Worm (Caenorhabditis elegans) whole organism, L2 larva: ENCODE results near the gene T13H5.8.

Experiments
- C34F6.9 ChIP-seq: fragments of 150-350 bp; optimal IDR thresholded peaks from 2 replicates; lab custom pipeline; 2014; ENCODE audit warnings: missing biosample characterization, missing genetic modification characterization
- F13H6.1 ChIP-seq: sonication (generic microtip); optimal IDR thresholded peaks from 2 replicates; lab custom pipeline; 2016; ENCODE audit warnings: missing genetic modification characterization, missing compliant biosample characterization
- R02D3.7 ChIP-seq: fragments of 150-350 bp; optimal IDR thresholded peaks from 2 replicates; lab custom pipeline; 2014; ENCODE audit warnings: missing biosample characterization, missing genetic modification characterization
- ama-1 ChIP-seq: fragments of 150-350 bp; optimal IDR thresholded peaks from 2 replicates; lab custom pipeline; 2018; ENCODE audit warnings: inconsistent platforms
- blmp-1 ChIP-seq: sonication (generic microtip); optimal IDR thresholded peaks from 2 replicates; lab custom pipeline; 2017; ENCODE audit warnings: missing genetic modification characterization, mild to moderate bottlenecking, missing compliant biosample characterization, antibody characterized with exemption, moderate library complexity; ENCODE audit not compliant: insufficient read depth
- ceh-16 ChIP-seq: fragments of 150-350 bp; optimal IDR thresholded peaks from 2 replicates; lab custom pipeline; 2014; ENCODE audit warnings: missing biosample characterization, missing genetic modification characterization
- crh-2 ChIP-seq: sonication (generic microtip); optimal IDR thresholded peaks from 2 replicates; lab custom pipeline; 2017; ENCODE audit warnings: missing biosample characterization, missing genetic modification characterization
- dmd-4 ChIP-seq: sonication (generic microtip); optimal IDR thresholded peaks from 2 replicates; lab custom pipeline; 2017; ENCODE audit warnings: missing biosample characterization, missing genetic modification characterization
- elt-3 ChIP-seq: sonication (generic microtip); optimal IDR thresholded peaks from 2 replicates; lab custom pipeline; 2017; ENCODE audit warnings: missing biosample characterization, missing genetic modification characterization
- fos-1 ChIP-seq: fragments of 150-350 bp; optimal IDR thresholded peaks from 2 replicates; lab custom pipeline; 2014; ENCODE audit warnings: missing biosample characterization, missing genetic modification characterization
- lin-13 ChIP-seq: fragments of 150-350 bp; optimal IDR thresholded peaks from 2 replicates; lab custom pipeline; 2014; ENCODE audit warnings: missing biosample characterization, missing genetic modification reagents, missing genetic modification characterization
- mab-5 ChIP-seq: fragments of 150-350 bp; optimal IDR thresholded peaks from 2 replicates; lab custom pipeline; 2014; ENCODE audit warnings: missing biosample characterization, missing genetic modification characterization
- mdl-1 ChIP-seq, 2 experiments: fragments of 150-350 bp in 1 of 2; sonication (generic microtip) in 1 of 2; optimal IDR thresholded peaks; 2 replicates each; lab custom pipeline; 2017; ENCODE audit warnings: missing biosample characterization in 2 of 2, missing genetic modification characterization in 2 of 2
- nhr-11 ChIP-seq: fragments of 150-350 bp; optimal IDR thresholded peaks from 2 replicates; lab custom pipeline; 2014; ENCODE audit warnings: missing biosample characterization, missing genetic modification characterization
- nhr-12 ChIP-seq: fragments of 150-350 bp; optimal IDR thresholded peaks from 2 replicates; lab custom pipeline; 2014; ENCODE audit warnings: missing biosample characterization, missing genetic modification characterization
- nhr-129 ChIP-seq: fragments of 150-350 bp; optimal IDR thresholded peaks from 2 replicates; lab custom pipeline; 2014; ENCODE audit warnings: missing biosample characterization, missing genetic modification characterization
- nhr-21 ChIP-seq: fragments of 150-350 bp; optimal IDR thresholded peaks from 2 replicates; lab custom pipeline; 2014; ENCODE audit warnings: missing biosample characterization, missing genetic modification characterization
- nhr-23 ChIP-seq: fragments of 150-350 bp; optimal IDR thresholded peaks from 2 replicates; lab custom pipeline; 2014; ENCODE audit warnings: missing biosample characterization, missing genetic modification reagents, missing genetic modification characterization
- nhr-237 ChIP-seq: fragments of 150-350 bp; optimal IDR thresholded peaks from 2 replicates; lab custom pipeline; 2014; ENCODE audit warnings: missing biosample characterization, missing genetic modification characterization
- nhr-25 ChIP-seq: fragments of 150-350 bp; sonication (generic microtip); optimal IDR thresholded peaks from 3 replicates; lab custom pipeline; 2014; ENCODE audit warnings: missing biosample characterization, missing genetic modification characterization
- nhr-6 ChIP-seq: fragments of 150-350 bp; optimal IDR thresholded peaks from 2 replicates; lab custom pipeline; 2014; ENCODE audit warnings: missing biosample characterization, missing genetic modification characterization
- nhr-77 ChIP-seq: fragments of 150-350 bp; optimal IDR thresholded peaks from 2 replicates; lab custom pipeline; 2014; ENCODE audit warnings: missing biosample characterization, missing genetic modification characterization
- peb-1 ChIP-seq: fragments of 150-350 bp; optimal IDR thresholded peaks from 2 replicates; lab custom pipeline; 2014; ENCODE audit warnings: missing biosample characterization, missing genetic modification characterization
- sem-4 ChIP-seq: fragments of 150-350 bp; optimal IDR thresholded peaks from 2 replicates; lab custom pipeline; 2014; ENCODE audit warnings: missing biosample characterization, missing genetic modification reagents, missing genetic modification characterization
- snpc-4 ChIP-seq: fragments of 150-350 bp; optimal IDR thresholded peaks from 2 replicates; lab custom pipeline; 2014; ENCODE audit warnings: missing biosample characterization, missing genetic modification characterization
- unc-39 ChIP-seq: fragments of 150-350 bp; optimal IDR thresholded peaks from 2 replicates; lab custom pipeline; 2014; ENCODE audit warnings: missing biosample characterization, missing genetic modification characterization
- unc-55 ChIP-seq: fragments of 150-350 bp; sonication (generic microtip); optimal IDR thresholded peaks from 3 replicates; lab custom pipeline; 2014; ENCODE audit warnings: missing biosample characterization, missing genetic modification reagents, missing genetic modification characterization
- zag-1 ChIP-seq: fragments of 150-350 bp; optimal IDR thresholded peaks from 2 replicates; lab custom pipeline; 2014; ENCODE audit warnings: missing biosample characterization, missing genetic modification characterization
- ztf-11 ChIP-seq: sonication (generic microtip); optimal IDR thresholded peaks from 2 replicates; lab custom pipeline; 2017; ENCODE audit warnings: missing biosample characterization, missing genetic modification characterization
- ztf-4 ChIP-seq: fragments of 150-350 bp; optimal IDR thresholded peaks from 2 replicates; lab custom pipeline; 2014; ENCODE audit warnings: missing biosample characterization, missing genetic modification characterization

The T13H5.8 gene

DNA sequence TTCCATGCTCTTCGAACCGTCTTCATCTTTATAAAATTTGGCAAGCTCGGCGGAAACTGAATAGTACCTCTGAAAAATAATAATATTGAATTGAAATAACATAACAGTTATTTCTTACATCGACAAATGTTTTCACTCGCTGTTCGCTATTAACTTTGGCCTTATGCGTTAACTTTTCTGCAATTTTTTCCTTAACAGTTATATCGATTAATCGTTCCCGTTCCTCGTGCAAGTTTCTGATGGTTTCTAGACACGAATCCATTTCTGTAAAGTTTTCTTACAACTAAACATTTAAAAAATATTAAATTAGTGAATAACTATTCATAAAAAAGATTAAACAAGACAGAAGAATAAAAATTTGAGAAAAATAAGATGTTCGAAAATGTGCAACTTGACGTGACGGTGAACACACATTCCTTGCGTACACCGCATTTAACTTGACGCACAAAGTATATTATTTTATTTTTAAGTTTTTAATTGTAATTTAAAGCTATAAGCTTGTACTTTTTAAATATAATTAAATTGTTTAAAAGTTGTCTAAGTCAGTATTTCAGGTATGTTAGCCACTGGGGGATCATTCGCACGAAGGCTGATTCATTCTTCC, 6.9 kb downstream of the T13H5.8 start, which contains the start of the genes prp-9 and mrps-18B (continued):
- TF ChIP-seq ztf-4 (tag; lab: Kevin White, UChicago) (no peak), nhr-12 (no peak)
- TF ChIP-seq, all 48 proteins: peak for 8

DNA sequence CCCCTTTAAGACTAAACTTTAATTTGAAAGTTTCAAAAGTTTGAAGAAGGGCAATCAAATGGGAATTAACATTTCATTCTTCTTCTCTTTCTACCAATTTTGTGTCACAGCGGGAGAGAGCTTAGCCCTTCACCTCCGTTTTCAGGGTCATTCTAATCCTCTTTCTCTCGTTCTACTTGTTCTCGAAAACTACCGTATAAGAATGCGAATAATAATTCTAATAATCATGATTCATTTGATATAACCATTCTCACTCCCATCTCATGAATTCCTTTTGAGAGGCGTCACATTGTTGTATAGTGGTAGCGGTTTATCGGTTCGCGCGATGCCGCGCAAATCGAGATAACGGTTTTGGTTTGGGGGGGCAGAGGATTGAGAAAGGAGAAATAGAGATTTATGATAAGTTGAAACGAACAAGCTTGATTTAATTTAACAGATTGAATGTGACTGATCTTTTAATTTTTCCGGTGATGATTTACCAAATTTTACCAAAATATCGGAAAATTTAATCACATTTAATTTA, 10.9 kb downstream of the T13H5.8 start:
- TF ChIP-seq nhr-12 = no peak
- no peak for TF ChIP-seq elt-3 (tag; lab: Kevin White, UChicago)
- no peak for TF ChIP-seq crh-2 (tag; lab: Kevin White, UChicago)
- TF ChIP-seq C34F6.9 = no peak
- TF ChIP-seq nhr-25 (tag; lab: Kevin White, UChicago) = peak; percentile 54
- no peak for TF ChIP-seq nhr-77

DNA sequence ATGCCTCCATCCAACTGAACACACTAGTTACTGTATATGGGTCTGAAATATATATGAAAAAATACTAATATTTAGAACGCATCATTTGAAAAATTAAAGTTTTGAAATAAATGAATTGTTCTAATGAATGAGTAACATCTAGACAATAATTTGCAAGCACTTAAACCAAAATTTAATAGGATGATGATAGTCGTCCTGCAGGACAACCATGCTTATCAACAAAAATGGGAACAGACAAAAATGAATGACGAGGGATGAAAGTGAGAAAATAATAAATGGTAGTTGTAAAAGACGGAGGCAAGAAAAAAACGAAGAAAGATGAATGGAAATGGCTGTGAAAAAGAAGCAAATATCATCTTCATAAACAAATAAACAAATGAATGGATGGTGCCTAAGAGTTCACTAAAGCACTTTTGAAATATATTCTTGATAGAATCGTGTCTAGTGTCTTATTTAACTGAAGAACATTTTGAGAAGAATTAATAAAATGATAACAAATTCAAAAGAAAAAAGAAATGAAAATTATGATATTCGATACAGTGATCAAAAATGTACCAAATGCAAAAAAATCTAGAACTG, 13.0 kb downstream of the T13H5.8 start, which contains the start of gene gldi-7:
TSS of gene gldi-7 (minus strand) at position 42 of the 579 bp plus-strand sequence.
- TF ChIP-seq fos-1 (tag; lab: Kevin White, UChicago) = peak; percentile 67
- TF ChIP-seq lin-13 = no peak

DNA sequence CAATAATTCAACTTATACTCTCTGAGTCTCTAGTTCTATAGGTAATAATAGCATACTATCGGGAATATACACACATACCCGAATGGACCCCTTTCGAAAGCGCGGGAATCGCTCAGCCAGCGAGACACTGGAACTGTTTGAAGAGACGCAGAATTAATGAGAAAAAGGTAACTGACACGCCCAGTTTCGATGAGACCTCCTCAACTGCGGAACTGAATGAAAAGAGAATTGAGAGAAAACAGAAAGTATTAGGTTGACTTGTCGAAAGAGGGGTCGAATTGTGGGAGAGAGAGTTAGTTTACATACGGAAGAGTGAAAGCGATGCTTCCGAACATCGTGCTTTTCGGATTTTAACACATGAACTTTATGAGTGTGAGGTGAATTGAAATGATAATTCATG, 13.7 kb downstream of the T13H5.8 start:
- peak; percentile 28 for TF ChIP-seq blmp-1
- no peak for TF ChIP-seq dmd-4 (tag; lab: Kevin White, UChicago)
- TF ChIP-seq unc-39 (tag; lab: Kevin White, UChicago) = no peak
- TF ChIP-seq crh-2 (tag; lab: Kevin White, UChicago) = no peak
- TF ChIP-seq R02D3.7 (tag; lab: Kevin White, UChicago) = no peak
- peak; percentile 32 for TF ChIP-seq nhr-129

DNA sequence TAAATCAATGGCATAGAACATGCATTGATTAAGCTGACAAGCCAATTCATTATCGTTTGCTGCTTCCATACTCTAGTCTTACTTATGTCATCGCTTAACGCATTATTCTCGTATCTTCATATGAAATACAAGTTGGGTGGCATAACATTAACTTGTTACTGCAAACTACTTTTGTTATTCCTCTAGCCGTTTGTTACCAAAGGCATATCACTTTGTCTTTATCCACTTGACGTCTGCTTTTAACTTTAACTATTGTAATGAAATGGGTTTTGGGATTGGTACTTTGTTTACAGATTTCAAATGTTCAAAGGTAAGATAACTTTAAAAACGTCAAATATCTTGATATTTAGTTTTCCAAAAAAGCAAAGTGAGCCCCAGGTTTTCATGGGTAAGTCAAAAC, 17.8 kb downstream of the T13H5.8 start, which contains the start of gene W01C9.2:
TSS of gene W01C9.2 (plus strand) at position 301 of the 400 bp plus-strand sequence.
- TF ChIP-seq zag-1 (tag; lab: Kevin White, UChicago) = no peak
- TF ChIP-seq nhr-11 (tag; lab: Kevin White, UChicago) = no peak
- TF ChIP-seq peb-1 (tag; lab: Kevin White, UChicago) = no peak
- TF ChIP-seq crh-2 (tag; lab: Kevin White, UChicago) = no peak
- TF ChIP-seq nhr-21 (tag; lab: Kevin White, UChicago) = no peak
- no peak for TF ChIP-seq lin-13
- no peak for TF ChIP-seq unc-55 (GFP tag; lab: Kevin White, UChicago)
- no peak for TF ChIP-seq snpc-4 (tag; lab: Kevin White, UChicago)
- TF ChIP-seq ama-1 = no peak
- TF ChIP-seq ztf-4 (tag; lab: Kevin White, UChicago) = no peak
- TF ChIP-seq sem-4 (tag; lab: Kevin White, UChicago) = no peak
- TF ChIP-seq mdl-1 (tag; optimal IDR thresholded peaks at IDR 0.05; lab: Kevin White, UChicago) = no peak
- no peak for TF ChIP-seq nhr-237 (tag; lab: Kevin White, UChicago)
- no peak for TF ChIP-seq nhr-129
- TF ChIP-seq nhr-6 = no peak

DNA sequence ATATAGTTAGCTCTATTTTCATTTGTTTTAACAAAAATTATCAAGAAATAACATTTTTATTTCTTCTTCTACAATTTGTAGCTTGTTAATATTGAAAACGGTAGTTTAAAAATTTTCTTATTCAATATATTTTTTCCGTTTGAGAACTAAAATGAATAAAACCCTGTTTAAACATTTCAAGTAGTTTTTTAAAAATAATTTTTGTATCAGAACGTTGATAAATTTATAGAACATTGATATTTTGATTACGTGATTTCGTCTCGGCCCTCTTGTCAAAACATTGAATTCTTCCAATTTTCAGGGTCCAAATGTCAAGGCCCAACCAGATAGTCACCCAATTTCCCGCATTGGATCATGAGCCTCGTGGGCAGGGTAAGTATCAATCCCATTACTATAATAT, 22.1 kb downstream of the T13H5.8 start, which contains the start of gene pqn-73:
TSS of gene pqn-73 (plus strand) at position 301 of the 400 bp plus-strand sequence.
- TF ChIP-seq nhr-77 (no peak), nhr-23 (tag; lab: Kevin White, UChicago) (no peak), ztf-4 (tag; lab: Kevin White, UChicago) (no peak), nhr-11 (tag; lab: Kevin White, UChicago) (no peak), peb-1 (tag; lab: Kevin White, UChicago) (no peak), ceh-16 (tag; lab: Kevin White, UChicago) (no peak), nhr-129 (no peak), nhr-21 (tag; lab: Kevin White, UChicago) (no peak), ztf-11 (tag; lab: Kevin White, UChicago) (no peak), dmd-4 (tag; lab: Kevin White, UChicago) (no peak), nhr-25 (tag; lab: Kevin White, UChicago) (no peak), mab-5 (tag; lab: Kevin White, UChicago) (no peak), F13H6.1 (tag; lab: Kevin White, UChicago) (no peak)
